Fruit fly (Drosophila melanogaster) whole organism, embryonic: ENCODE data around the gene CG6959.

ENCODE experiments used
- ATbp ChIP-seq: fragments of 200-800 bp; sonication (Bioruptor generic); optimal IDR thresholded peaks from 2 replicates; lab custom pipeline; 2017; ENCODE audit warnings: missing biosample characterization, mild to moderate bottlenecking, missing genetic modification characterization, missing genetic modification reagents
- Antp ChIP-seq: fragments of 200-800 bp; sonication (Bioruptor generic); optimal IDR thresholded peaks from 3 replicates; lab custom pipeline; 2016; ENCODE audit warnings: missing biosample characterization, missing genetic modification characterization
- Bgb ChIP-seq: fragments of 200-800 bp; sonication (Bioruptor generic); IDR thresholded peaks from 2 replicates; pipeline ENCODE4 v1.3.6; 2022; ENCODE audit warnings: missing biosample characterization, missing genetic modification characterization; ENCODE audit not compliant: partially characterized antibody
- CG10979 ChIP-seq: fragments of 200-800 bp; sonication (Bioruptor generic); optimal IDR thresholded peaks from 2 replicates; lab custom pipeline; 2018; ENCODE audit warnings: missing biosample characterization, mild to moderate bottlenecking, missing genetic modification characterization, moderate library complexity
- CG11247 ChIP-seq: fragments of 200-800 bp; sonication (Bioruptor generic); IDR thresholded peaks from 2 replicates; pipeline ENCODE4 v1.3.6; 2022; ENCODE audit warnings: missing biosample characterization, missing genetic modification characterization
- CG13624 ChIP-seq: fragments of 200-800 bp; sonication (Bioruptor generic); optimal IDR thresholded peaks from 2 replicates; lab custom pipeline; 2016; ENCODE audit warnings: missing biosample characterization, missing genetic modification characterization
- CG14710 ChIP-seq: fragments of 200-800 bp; sonication (Bioruptor generic); optimal IDR thresholded peaks from 3 replicates; lab custom pipeline; 2019; ENCODE audit warnings: missing biosample characterization, mild to moderate bottlenecking, missing genetic modification characterization, moderate library complexity
- CG16813 ChIP-seq: fragments of 200-800 bp; sonication (Bioruptor generic); IDR thresholded peaks from 3 replicates; pipeline ENCODE4 v1.3.6; 2022; ENCODE audit warnings: missing biosample characterization, missing genetic modification characterization; ENCODE audit not compliant: partially characterized antibody
- CG17385 ChIP-seq: fragments of 200-800 bp; sonication (Bioruptor generic); optimal IDR thresholded peaks from 3 replicates; lab custom pipeline; 2018; ENCODE audit warnings: missing biosample characterization, mild to moderate bottlenecking, missing genetic modification characterization
- CG17829 ChIP-seq: fragments of 200-800 bp; optimal IDR thresholded peaks from 2 replicates; lab custom pipeline; 2019; ENCODE audit warnings: missing biosample characterization, mild to moderate bottlenecking, missing genetic modification characterization, moderate library complexity
- CG18011 ChIP-seq: fragments of 200-800 bp; sonication (Bioruptor generic); optimal IDR thresholded peaks from 2 replicates; lab custom pipeline; 2017; ENCODE audit warnings: missing biosample characterization, missing genetic modification characterization, mild to moderate bottlenecking, moderate library complexity, missing genotype
- CG18476 ChIP-seq: fragments of 200-800 bp; sonication (Bioruptor generic); optimal IDR thresholded peaks from 2 replicates; lab custom pipeline; 2016; ENCODE audit warnings: missing biosample characterization, mild to moderate bottlenecking, missing genetic modification characterization
- CG2116 ChIP-seq: fragments of 200-800 bp; sonication (Bioruptor generic); optimal IDR thresholded peaks from 3 replicates; lab custom pipeline; 2018; ENCODE audit warnings: missing biosample characterization, mild to moderate bottlenecking, missing genetic modification characterization
- CG33213 ChIP-seq: fragments of 200-800 bp; sonication (Bioruptor generic); optimal IDR thresholded peaks from 3 replicates; lab custom pipeline; 2016; ENCODE audit warnings: missing biosample characterization, missing genetic modification characterization
- CG7987 ChIP-seq: fragments of 200-800 bp; sonication (Bioruptor generic); optimal IDR thresholded peaks from 2 replicates; lab custom pipeline; 2018; ENCODE audit warnings: missing biosample characterization, mild to moderate bottlenecking, missing genetic modification characterization, moderate library complexity
- CG8290 ChIP-seq, 3 experiments: fragments of 200-800 bp; sonication (Bioruptor generic); optimal IDR thresholded peaks; 2 replicates each; lab custom pipeline; 2016 to 2019; ENCODE audit warnings: missing biosample characterization in 3 of 3, missing genetic modification characterization in 3 of 3, mild to moderate bottlenecking in 2 of 3, moderate library complexity in 1 of 3
- CG8478 ChIP-seq: fragments of >200 bp; optimal IDR thresholded peaks from 2 replicates; lab custom pipeline; 2018
- CG8924 ChIP-seq: fragments of 200-800 bp; optimal IDR thresholded peaks from 3 replicates; lab custom pipeline; 2019; ENCODE audit warnings: missing biosample characterization, mild to moderate bottlenecking, missing genetic modification characterization, moderate library complexity
- CG9797 ChIP-seq: fragments of 200-800 bp; sonication (Bioruptor generic); optimal IDR thresholded peaks from 3 replicates; lab custom pipeline; 2018; ENCODE audit warnings: missing biosample characterization, mild to moderate bottlenecking, missing genetic modification characterization
- CrebB ChIP-seq: fragments of 200-800 bp; sonication (Bioruptor generic); optimal IDR thresholded peaks from 3 replicates; lab custom pipeline; 2018; ENCODE audit warnings: missing biosample characterization, mild to moderate bottlenecking, missing genetic modification characterization
- Dek ChIP-seq: fragments of 200-800 bp; sonication (Bioruptor generic); optimal IDR thresholded peaks from 3 replicates; lab custom pipeline; 2019; ENCODE audit warnings: missing biosample characterization, mild to moderate bottlenecking, missing genetic modification characterization, moderate library complexity
- Dll ChIP-seq: fragments of 200-800 bp; sonication (Bioruptor generic); IDR thresholded peaks from 4 replicates; pipeline ENCODE4 v1.3.6; 2022; ENCODE audit warnings: missing biosample characterization, missing genetic modification characterization; ENCODE audit not compliant: partially characterized antibody
- Dp ChIP-seq: fragments of 200-800 bp; sonication (Bioruptor generic); optimal IDR thresholded peaks from 2 replicates; lab custom pipeline; 2018; ENCODE audit warnings: missing biosample characterization, mild to moderate bottlenecking, missing genetic modification characterization, moderate library complexity
- E2f2 ChIP-seq: fragments of 200-800 bp; sonication (Bioruptor generic); IDR thresholded peaks from 2 replicates; pipeline ENCODE4 v1.3.6; 2022; ENCODE audit warnings: missing biosample characterization, missing genetic modification characterization
- Ets97D ChIP-seq: fragments of 200-800 bp; sonication (Bioruptor generic); optimal IDR thresholded peaks from 3 replicates; lab custom pipeline; 2016; ENCODE audit warnings: missing biosample characterization, missing genetic modification characterization
- HLH3B ChIP-seq: fragments of 200-800 bp; sonication (Bioruptor generic); IDR thresholded peaks from 2 replicates; pipeline ENCODE4 v1.3.6; 2022; ENCODE audit warnings: missing biosample characterization, missing genetic modification characterization
- HmgZ ChIP-seq: fragments of 200-800 bp; sonication (Bioruptor generic); optimal IDR thresholded peaks from 2 replicates; lab custom pipeline; 2018; ENCODE audit warnings: missing biosample characterization, mild to moderate bottlenecking, missing genetic modification characterization
- MBD-R2 ChIP-seq: fragments of 200-800 bp; sonication (Bioruptor generic); IDR thresholded peaks from 2 replicates; pipeline ENCODE4 v1.3.6; 2022; ENCODE audit warnings: missing biosample characterization, missing genetic modification characterization
- Max ChIP-seq: fragments of 200-800 bp; sonication (Bioruptor generic); optimal IDR thresholded peaks from 2 replicates; lab custom pipeline; 2016; ENCODE audit warnings: missing biosample characterization, mild to moderate bottlenecking, missing genetic modification characterization
- Myb ChIP-seq: fragments of 200-800 bp; sonication (Bioruptor generic); optimal IDR thresholded peaks from 2 replicates; lab custom pipeline; 2016; ENCODE audit warnings: missing biosample characterization, missing genetic modification characterization
- Nf-YB ChIP-seq: fragments of 200-800 bp; sonication (Bioruptor generic); optimal IDR thresholded peaks from 3 replicates; lab custom pipeline; 2019; ENCODE audit warnings: missing biosample characterization, mild to moderate bottlenecking, missing genetic modification characterization, moderate library complexity
- Nf-YC ChIP-seq: fragments of 200-800 bp; optimal IDR thresholded peaks from 3 replicates; lab custom pipeline; 2019; ENCODE audit warnings: missing biosample characterization, mild to moderate bottlenecking, missing genetic modification characterization, moderate library complexity
- PHDP ChIP-seq: fragments of 200-800 bp; sonication (Bioruptor generic); optimal IDR thresholded peaks from 3 replicates; lab custom pipeline; 2018; ENCODE audit warnings: missing biosample characterization, mild to moderate bottlenecking, missing genetic modification characterization, moderate library complexity
- Taf1 ChIP-seq: fragments of 200-800 bp; sonication (Bioruptor generic); IDR thresholded peaks from 2 replicates; pipeline ENCODE4 v1.3.6; 2022; ENCODE audit warnings: missing biosample characterization, missing genetic modification characterization
- al ChIP-seq: fragments of 200-800 bp; sonication (Bioruptor generic); IDR thresholded peaks from 2 replicates; pipeline ENCODE4 v1.3.6; 2022; ENCODE audit warnings: missing biosample characterization, missing genetic modification characterization
- ap ChIP-seq: fragments of 200-800 bp; sonication (Bioruptor generic); IDR thresholded peaks from 2 replicates; pipeline ENCODE4 v1.3.6; 2022; ENCODE audit warnings: missing biosample characterization, missing genetic modification characterization
- ato ChIP-seq: fragments of 200-800 bp; sonication (Bioruptor generic); IDR thresholded peaks from 2 replicates; pipeline ENCODE4 v1.3.6; 2022; ENCODE audit warnings: missing biosample characterization, missing genetic modification characterization; ENCODE audit not compliant: partially characterized antibody
- chinmo ChIP-seq: fragments of 200-800 bp; sonication (Bioruptor generic); IDR thresholded peaks from 4 replicates; pipeline ENCODE4 v1.3.6; 2022; ENCODE audit warnings: missing biosample characterization, missing genetic modification characterization; ENCODE audit not compliant: partially characterized antibody
- dan ChIP-seq: fragments of 200-800 bp; sonication (Bioruptor generic); IDR thresholded peaks from 2 replicates; pipeline ENCODE4 v1.3.6; 2022; ENCODE audit warnings: missing biosample characterization, missing genetic modification characterization
- dpn ChIP-seq, 2 experiments: fragments of 200-800 bp; sonication (Bioruptor generic); optimal IDR thresholded peaks; 3 replicates each; lab custom pipeline; 2016; ENCODE audit warnings: missing biosample characterization in 2 of 2, missing genetic modification characterization in 2 of 2
- ems ChIP-seq: fragments of 200-800 bp; sonication (Bioruptor generic); optimal IDR thresholded peaks from 3 replicates; lab custom pipeline; 2016; ENCODE audit warnings: missing biosample characterization, missing genetic modification characterization
- fd3F ChIP-seq: fragments of 200-800 bp; sonication (Bioruptor generic); optimal IDR thresholded peaks from 2 replicates; lab custom pipeline; 2018; ENCODE audit warnings: missing biosample characterization, mild to moderate bottlenecking, missing genetic modification characterization, moderate library complexity
- fd96Cb ChIP-seq: fragments of 200-800 bp; sonication (Bioruptor generic); optimal IDR thresholded peaks from 2 replicates; lab custom pipeline; 2018; ENCODE audit warnings: missing biosample characterization, mild to moderate bottlenecking, missing genetic modification characterization, moderate library complexity
- gfzf ChIP-seq: fragments of 200-800 bp; sonication (Bioruptor generic); optimal IDR thresholded peaks from 2 replicates; lab custom pipeline; 2016; ENCODE audit warnings: missing biosample characterization, mild to moderate bottlenecking, missing genetic modification characterization, moderate library complexity
- hbn ChIP-seq: fragments of 200-800 bp; sonication (Bioruptor generic); IDR thresholded peaks from 2 replicates; pipeline ENCODE4 v1.3.6; 2022; ENCODE audit warnings: missing biosample characterization, missing genetic modification characterization; ENCODE audit not compliant: partially characterized antibody
- ind ChIP-seq: fragments of 200-800 bp; sonication (Bioruptor generic); optimal IDR thresholded peaks from 3 replicates; lab custom pipeline; 2016; ENCODE audit warnings: missing biosample characterization, missing genetic modification characterization
- psq ChIP-seq: fragments of 200-800 bp; sonication (Bioruptor generic); optimal IDR thresholded peaks from 2 replicates; lab custom pipeline; 2017; ENCODE audit warnings: missing biosample characterization, missing genetic modification characterization
- sna ChIP-seq: fragments of 200-800 bp; sonication (Bioruptor generic); IDR thresholded peaks from 2 replicates; pipeline ENCODE4 v1.3.6; 2022; ENCODE audit warnings: missing biosample characterization, missing genetic modification characterization; ENCODE audit not compliant: partially characterized antibody
- vnd ChIP-seq: fragments of 200-800 bp; sonication (Bioruptor generic); IDR thresholded peaks from 3 replicates; pipeline ENCODE4 v1.3.6; 2022; ENCODE audit warnings: missing biosample characterization, missing genetic modification characterization; ENCODE audit not compliant: partially characterized antibody
- zen ChIP-seq: fragments of 200-800 bp; sonication (Bioruptor generic); optimal IDR thresholded peaks from 3 replicates; lab custom pipeline; 2018; ENCODE audit warnings: missing biosample characterization, mild to moderate bottlenecking, missing genetic modification characterization, moderate library complexity

Gene CG6959

DNA sequence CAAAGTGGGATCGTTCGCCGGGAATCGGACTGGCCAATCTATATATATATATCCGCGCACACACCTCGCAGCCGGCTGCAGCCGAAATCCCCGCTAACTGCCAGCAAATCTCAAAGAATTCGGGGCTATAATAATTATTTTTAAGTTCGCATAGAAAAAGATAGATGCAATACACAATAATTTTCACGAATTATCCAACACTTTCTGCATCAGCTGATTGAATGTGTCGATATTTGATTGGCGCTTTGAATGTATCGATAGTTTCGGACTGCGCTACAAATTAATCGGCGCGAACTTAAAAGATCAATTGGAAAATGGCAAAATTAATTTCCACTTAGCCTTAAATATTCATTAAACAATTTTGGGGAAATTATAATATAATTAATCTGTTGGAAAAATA is 72.5 kb downstream of the CG6959 start, which contains the start of gene Sbf (continued):
- TF ChIP-seq Dll: peak; percentile 84
- peak; percentile 98 for TF ChIP-seq Dp (GFP tag; lab: Kevin White, UChicago)
- no peak for TF ChIP-seq PHDP (tag; lab: Kevin White, UChicago)
- TF ChIP-seq CrebB (tag; lab: Kevin White, UChicago): peak; percentile 1
- peak; percentile 25 for TF ChIP-seq CG17829 (tag; lab: Kevin White, UChicago)
- TF ChIP-seq chinmo (GFP tag; lab: Robert Waterston, UW): peak; percentile 83; the same call in 2 of the 4 replicates
- TF ChIP-seq CG8290 (GFP tag; optimal IDR thresholded peaks at IDR 0.05; lab: Kevin White, UChicago): no peak
- no peak for TF ChIP-seq CG8290 (tag; optimal IDR thresholded peaks at IDR 0.05; lab: Kevin White, UChicago)
- TF ChIP-seq vnd (GFP tag; lab: Robert Waterston, UW): peak; percentile 68
- TF ChIP-seq Antp (GFP tag; lab: Kevin White, UChicago): no peak
- TF ChIP-seq HLH3B (GFP tag; lab: Robert Waterston, UW): no peak
- no peak for TF ChIP-seq ATbp
- TF ChIP-seq Dek (tag; lab: Kevin White, UChicago): no peak
- peak; percentile 31 for TF ChIP-seq CG13624 (GFP tag; lab: Kevin White, UChicago)
- no peak for TF ChIP-seq al
- TF ChIP-seq CG8924: no peak
- TF ChIP-seq zen (tag; lab: Kevin White, UChicago): peak; percentile 63
- no peak for TF ChIP-seq CG18011 (GFP tag; lab: Kevin White, UChicago)
- TF ChIP-seq dan: no peak
- no peak for TF ChIP-seq CG17385 (GFP tag; lab: Kevin White, UChicago)
- peak; percentile 4 for TF ChIP-seq CG9797 (GFP tag; lab: Kevin White, UChicago)
- peak; percentile 79 for TF ChIP-seq MBD-R2 (GFP tag; lab: Robert Waterston, UW)
- peak in 1 of 2 experiments; percentile 28 for TF ChIP-seq dpn (GFP tag; optimal IDR thresholded peaks at IDR 0.05; lab: Kevin White, UChicago)
- peak; percentile 15 for TF ChIP-seq CG7987 (GFP tag; lab: Kevin White, UChicago)
- TF ChIP-seq fd96Cb (tag; lab: Kevin White, UChicago): no peak
- no peak for TF ChIP-seq ind (GFP tag; lab: Kevin White, UChicago)
- TF ChIP-seq CG14710 (tag; lab: Kevin White, UChicago): peak; percentile 62
- TF ChIP-seq Bgb: peak; percentile 87
- TF ChIP-seq psq (GFP tag; lab: Kevin White, UChicago): no peak
- no peak for TF ChIP-seq CG18476 (GFP tag; lab: Kevin White, UChicago)
- TF ChIP-seq gfzf (GFP tag; lab: Kevin White, UChicago): peak; percentile 8
- TF ChIP-seq Taf1 (GFP tag; lab: Robert Waterston, UW): no peak
- peak; percentile 98 for TF ChIP-seq E2f2 (GFP tag; lab: Robert Waterston, UW)
- TF ChIP-seq Ets97D (GFP tag; lab: Kevin White, UChicago): peak; percentile 57
- peak; percentile 3 for TF ChIP-seq ems (GFP tag; lab: Kevin White, UChicago)
- TF ChIP-seq CG10979 (tag; lab: Kevin White, UChicago): peak; percentile 10
- no peak for TF ChIP-seq Nf-YB (GFP tag; lab: Kevin White, UChicago)
- no peak for TF ChIP-seq Nf-YC (tag; lab: Kevin White, UChicago)
- TF ChIP-seq CG8478: no peak
- TF ChIP-seq sna (GFP tag; lab: Robert Waterston, UW): peak; percentile 85
- peak; percentile 11 for TF ChIP-seq Myb
- peak; percentile 93 for TF ChIP-seq CG2116
- peak; percentile 17 for TF ChIP-seq Max (GFP tag; lab: Kevin White, UChicago)
- peak; percentile 49 for TF ChIP-seq CG33213 (GFP tag; lab: Kevin White, UChicago)
- peak; percentile 83 for TF ChIP-seq CG16813
- peak; percentile 85 for TF ChIP-seq hbn
- peak; percentile 66 for TF ChIP-seq HmgZ (tag; lab: Kevin White, UChicago)
- TF ChIP-seq ato (GFP tag; lab: Robert Waterston, UW): peak; percentile 83
- TF ChIP-seq CG11247: no peak
- TF ChIP-seq ap (GFP tag; lab: Robert Waterston, UW): no peak
- TF ChIP-seq fd3F (GFP tag; lab: Kevin White, UChicago): no peak
